Worm (Caenorhabditis elegans): ENCODE data around the gene Y66H1A.5.

Y66H1A.5 gene

DNA sequence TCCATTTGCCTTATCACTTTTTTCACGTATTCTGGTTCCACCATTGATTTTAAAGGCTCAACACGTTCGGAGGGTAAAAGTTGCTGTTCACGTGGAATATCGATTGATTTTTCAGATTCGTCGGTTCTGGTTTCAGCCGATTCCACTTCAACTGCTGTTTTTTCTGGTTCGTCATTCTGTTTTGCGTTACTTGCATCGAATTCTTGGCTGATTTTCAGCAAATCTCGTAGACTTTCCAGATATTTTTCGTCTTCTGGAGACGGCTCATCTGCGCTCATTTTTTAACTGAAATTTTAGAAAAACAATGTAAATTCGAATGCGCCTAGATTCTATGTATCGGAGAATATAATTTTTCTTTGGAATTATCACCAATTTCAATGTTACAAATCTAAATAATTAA, 9.3 kb downstream of the Y66H1A.5 start, which contains the start of gene eri-1:
TSS of gene eri-1 (minus strand) at position 285 of the 400 bp plus-strand sequence.
- TF ChIP-seq madf-2 (tag; optimal IDR thresholded peaks at IDR 0.05) (no peak), gmeb-2 (tag; optimal IDR thresholded peaks at IDR 0.05) (no peak), unc-42 (tag; optimal IDR thresholded peaks at IDR 0.05) (no peak), elt-4 (tag; optimal IDR thresholded peaks at IDR 0.05) (no peak), nhr-11 (tag; optimal IDR thresholded peaks at IDR 0.05) (no peak)

DNA sequence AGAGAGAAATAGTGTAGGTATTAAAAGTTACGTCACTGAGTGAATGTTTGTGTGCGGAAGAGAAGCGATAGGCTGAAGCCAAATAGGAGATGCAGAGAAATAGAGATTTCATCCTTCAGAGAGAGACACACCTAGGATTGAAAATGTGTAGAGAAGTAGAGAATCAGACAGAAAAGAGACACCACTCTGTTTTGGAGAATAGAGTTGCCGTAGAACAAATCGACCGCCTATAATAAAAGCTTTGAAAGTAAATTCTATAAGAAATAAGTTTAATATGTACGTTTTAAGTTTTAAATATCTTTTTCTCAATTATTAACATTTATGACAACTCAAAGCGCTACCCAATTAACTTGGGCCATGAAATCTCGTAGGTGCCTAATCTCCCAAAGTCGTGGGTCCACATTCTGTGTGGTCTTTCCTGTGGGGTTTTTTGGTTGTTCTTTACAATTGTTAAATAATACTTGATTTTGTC, 18.5 kb downstream of the Y66H1A.5 start, which contains the start of gene T07A9.12:
TSS of gene T07A9.12 (plus strand) at position 448 of the 472 bp plus-strand sequence.
- TF ChIP-seq unc-42 (tag; optimal IDR thresholded peaks at IDR 0.05) (peak; percentile 59), K09A11.1 (tag; optimal IDR thresholded peaks at IDR 0.05; ENCODE audit: insufficient read depth) (peak; percentile 46), syd-9 (tag; optimal IDR thresholded peaks at IDR 0.05) (peak; percentile 32), sox-4 (tag; optimal IDR thresholded peaks at IDR 0.05) (no peak), tbx-2 (tag; optimal IDR thresholded peaks at IDR 0.05) (peak; percentile 91), ceh-14 (tag; optimal IDR thresholded peaks at IDR 0.05) (peak; percentile 65), ceh-6 (GFP tag; optimal IDR thresholded peaks at IDR 0.05) (no peak), hlh-13 (GFP tag; optimal IDR thresholded peaks at IDR 0.05) (no peak), npax-4 (tag; optimal IDR thresholded peaks at IDR 0.05) (no peak), sdc-2 (tag; optimal IDR thresholded peaks at IDR 0.05) (no peak), ama-1 (optimal IDR thresholded peaks at IDR 0.05) (no peak), ceh-9 (tag; optimal IDR thresholded peaks at IDR 0.05) (no peak), hlh-15 (tag; optimal IDR thresholded peaks at IDR 0.05) (peak; percentile 62), pros-1 (tag; optimal IDR thresholded peaks at IDR 0.05) (no peak), ceh-2 (tag; optimal IDR thresholded peaks at IDR 0.05) (peak; percentile 88), ceh-24 (tag; optimal IDR thresholded peaks at IDR 0.05) (no peak), C08G9.2 (tag; optimal IDR thresholded peaks at IDR 0.05) (peak; percentile 89), ceh-22 (tag; optimal IDR thresholded peaks at IDR 0.05) (no peak), elt-4 (tag; optimal IDR thresholded peaks at IDR 0.05) (no peak), hlh-30 (tag; optimal IDR thresholded peaks at IDR 0.05; ENCODE audit: insufficient read depth) (no peak), ceh-34 (tag; optimal IDR thresholded peaks at IDR 0.05) (peak; percentile 61), C38D4.7 (GFP tag; optimal IDR thresholded peaks at IDR 0.05) (no peak), fkh-10 (GFP tag; optimal IDR thresholded peaks at IDR 0.05) (no peak), pqm-1 (tag; optimal IDR thresholded peaks at IDR 0.05) (peak; percentile 78), zip-5 (tag; optimal IDR thresholded peaks at IDR 0.05) (peak; percentile 93), nhr-232 (tag; optimal IDR thresholded peaks at IDR 0.05) (no peak), pha-2 (tag; optimal IDR thresholded peaks at IDR 0.05) (peak; percentile 58), eyg-1 (tag; optimal IDR thresholded peaks at IDR 0.05) (no peak), tbx-7 (tag; optimal IDR thresholded peaks at IDR 0.05) (peak; percentile 84), gmeb-2 (tag; optimal IDR thresholded peaks at IDR 0.05) (no peak), mec-3 (tag; optimal IDR thresholded peaks at IDR 0.05; ENCODE audit: borderline replicate concordance) (no peak), lim-6 (tag; optimal IDR thresholded peaks at IDR 0.05) (peak; percentile 77), pag-3 (tag; optimal IDR thresholded peaks at IDR 0.05; ENCODE audit: borderline replicate concordance) (peak; percentile 62), F13H6.1 (tag; optimal IDR thresholded peaks at IDR 0.05) (peak; percentile 87), ceh-45 (GFP tag; IDR thresholded peaks at IDR 0.05) (no peak), dve-1 (tag; optimal IDR thresholded peaks at IDR 0.05) (no peak), ttx-3 (tag; optimal IDR thresholded peaks at IDR 0.05) (peak; percentile 26), madf-2 (tag; optimal IDR thresholded peaks at IDR 0.05) (peak; percentile 57), T23F11.4 (GFP tag; optimal IDR thresholded peaks at IDR 0.05) (no peak), unc-3 (GFP tag; conservative IDR thresholded peaks at IDR 0.05) (no peak), unc-3 (tag; optimal IDR thresholded peaks at IDR 0.05) (peak; percentile 51), elt-2 (tag; optimal IDR thresholded peaks at IDR 0.05) (peak; percentile 84), rnt-1 (tag; optimal IDR thresholded peaks at IDR 0.05) (peak; percentile 80), pax-1 (tag; optimal IDR thresholded peaks at IDR 0.05) (peak; percentile 56), Y22D7AL.16 (tag; optimal IDR thresholded peaks at IDR 0.05) (no peak), ceh-31 (tag; optimal IDR thresholded peaks at IDR 0.05) (peak; percentile 99), nhr-11 (tag; optimal IDR thresholded peaks at IDR 0.05) (no peak), unc-86 (tag; optimal IDR thresholded peaks at IDR 0.05) (peak; percentile 56), fax-1 (tag; optimal IDR thresholded peaks at IDR 0.05) (peak; percentile 82), nfya-1 (tag; optimal IDR thresholded peaks at IDR 0.05) (peak; percentile 70)

Measured in whole organism, late embryonic.